Worm (Caenorhabditis elegans) whole organism, young adult: ENCODE results near the gene T14G10.8.

Experiments used
- B0336.3 ChIP-seq: fragments of 200-800 bp; sonication (Bioruptor generic); IDR thresholded peaks from 2 replicates; pipeline ENCODE4 v1.3.6; 2022; ENCODE audit warnings: missing genetic modification characterization, missing compliant biosample characterization
- C06A6.2 ChIP-seq: fragments of 200-800 bp; sonication (Bioruptor generic); conservative IDR thresholded peaks from 2 replicates; pipeline ENCODE4 v1.3.6; 2022; ENCODE audit warnings: missing genetic modification characterization, missing compliant biosample characterization
- F22D6.2 ChIP-seq: sonication (generic microtip); optimal IDR thresholded peaks from 2 replicates; lab custom pipeline; 2016; ENCODE audit warnings: mild to moderate bottlenecking, missing genetic modification characterization, missing compliant biosample characterization
- F23B12.7 ChIP-seq: sonication (generic microtip); optimal IDR thresholded peaks from 2 replicates; lab custom pipeline; 2017; ENCODE audit warnings: missing genetic modification characterization, mild to moderate bottlenecking, missing compliant biosample characterization, antibody characterized with exemption, moderate library complexity; ENCODE audit not compliant: insufficient read depth
- F37B4.10 ChIP-seq: fragments of 200-800 bp; sonication (Bioruptor generic); IDR thresholded peaks from 2 replicates; pipeline ENCODE4 v1.3.6; 2022; ENCODE audit warnings: missing genetic modification characterization, missing compliant biosample characterization
- F39B2.1 ChIP-seq: fragments of 200-800 bp; sonication (Bioruptor generic); IDR thresholded peaks from 2 replicates; pipeline ENCODE4 v1.3.6; 2022; ENCODE audit warnings: missing genetic modification reagents, missing genetic modification characterization, missing compliant biosample characterization
- F49E8.2 ChIP-seq: sonication (generic microtip); optimal IDR thresholded peaks from 3 replicates; lab custom pipeline; 2017; ENCODE audit warnings: missing genetic modification characterization, mild to moderate bottlenecking, missing compliant biosample characterization, antibody characterized with exemption, moderate library complexity; ENCODE audit not compliant: insufficient read depth
- K11D2.4 ChIP-seq: fragments of 200-800 bp; sonication (Bioruptor generic); IDR thresholded peaks from 2 replicates; pipeline ENCODE4 v1.3.6; 2022; ENCODE audit warnings: missing genetic modification reagents, missing genetic modification characterization, missing compliant biosample characterization
- Y56A3A.18 ChIP-seq: fragments of 200-800 bp; sonication (Bioruptor generic); IDR thresholded peaks from 2 replicates; pipeline ENCODE4 v1.3.6; 2022; ENCODE audit warnings: missing genetic modification reagents, missing genetic modification characterization, missing compliant biosample characterization
- Y95B8A.8 ChIP-seq: fragments of 200-800 bp; sonication (Bioruptor generic); IDR thresholded peaks from 2 replicates; pipeline ENCODE4 v1.3.6; 2022; ENCODE audit warnings: missing genetic modification reagents, missing genetic modification characterization, missing compliant biosample characterization
- ZK185.1 ChIP-seq: sonication (generic microtip); optimal IDR thresholded peaks from 2 replicates; lab custom pipeline; 2016; ENCODE audit warnings: mild to moderate bottlenecking, missing genetic modification characterization, missing compliant biosample characterization; ENCODE audit not compliant: poor library complexity, severe bottlenecking
- athp-1 ChIP-seq: sonication (generic microtip); optimal IDR thresholded peaks from 2 replicates; lab custom pipeline; 2017; ENCODE audit warnings: mild to moderate bottlenecking, missing genetic modification characterization, missing compliant biosample characterization
- attf-3 ChIP-seq: fragments of 200-800 bp; sonication (Bioruptor generic); conservative IDR thresholded peaks from 2 replicates; pipeline ENCODE4 v1.3.6; 2022; ENCODE audit warnings: missing genetic modification reagents, missing genetic modification characterization, missing compliant biosample characterization
- bed-2 ChIP-seq: fragments of 200-800 bp; sonication (Bioruptor generic); IDR thresholded peaks from 2 replicates; pipeline ENCODE4 v1.3.6; 2022; ENCODE audit warnings: missing genetic modification reagents, missing genetic modification characterization, missing compliant biosample characterization
- ccch-3 ChIP-seq: fragments of 200-800 bp; sonication (Bioruptor generic); optimal IDR thresholded peaks from 2 replicates; lab custom pipeline; 2018; ENCODE audit warnings: mild to moderate bottlenecking, missing genetic modification characterization, missing compliant biosample characterization
- ceh-27 ChIP-seq: fragments of 200-800 bp; sonication (Bioruptor generic); optimal IDR thresholded peaks from 2 replicates; lab custom pipeline; 2018; ENCODE audit warnings: mild to moderate bottlenecking, missing genetic modification characterization, moderate library complexity, missing compliant biosample characterization
- die-1 ChIP-seq: sonication (generic microtip); optimal IDR thresholded peaks from 2 replicates; lab custom pipeline; 2016; ENCODE audit warnings: missing genotype, mild to moderate bottlenecking, missing genetic modification characterization, missing compliant biosample characterization
- dpff-1 ChIP-seq: sonication (generic microtip); optimal IDR thresholded peaks from 2 replicates; lab custom pipeline; 2017; ENCODE audit warnings: mild to moderate bottlenecking, missing genetic modification characterization, missing compliant biosample characterization
- fkh-3 ChIP-seq: sonication (generic microtip); optimal IDR thresholded peaks from 2 replicates; lab custom pipeline; 2016; ENCODE audit warnings: mild to moderate bottlenecking, missing genetic modification characterization, missing compliant biosample characterization
- gei-17 ChIP-seq: fragments of 200-800 bp; sonication (Bioruptor generic); optimal IDR thresholded peaks from 2 replicates; lab custom pipeline; 2018; ENCODE audit warnings: mild to moderate bottlenecking, missing genetic modification characterization, missing compliant biosample characterization
- hlh-26 ChIP-seq: fragments of 200-800 bp; sonication (Bioruptor generic); conservative IDR thresholded peaks from 2 replicates; pipeline ENCODE4 v1.3.6; 2022; ENCODE audit warnings: missing genetic modification reagents, missing genetic modification characterization, missing compliant biosample characterization
- hmg-1.2 ChIP-seq: fragments of 200-800 bp; sonication (Bioruptor generic); IDR thresholded peaks from 2 replicates; pipeline ENCODE4 v1.3.6; 2022; ENCODE audit warnings: missing genetic modification reagents, missing genetic modification characterization, missing compliant biosample characterization
- hmg-20 ChIP-seq: fragments of 200-800 bp; sonication (Bioruptor generic); IDR thresholded peaks from 2 replicates; pipeline ENCODE4 v1.3.6; 2022; ENCODE audit warnings: missing genetic modification reagents, missing genetic modification characterization, missing compliant biosample characterization
- let-607 ChIP-seq, 2 experiments: fragments of 200-800 bp in 1 of 2; sonication (Bioruptor generic) in 1 of 2; sonication (generic microtip) in 1 of 2; optimal IDR thresholded peaks; 2 replicates each; lab custom pipeline; 2016 to 2018; ENCODE audit warnings: mild to moderate bottlenecking in 2 of 2, missing compliant biosample characterization in 2 of 2, missing genetic modification characterization in 2 of 2, moderate library complexity in 2 of 2, missing genotype in 1 of 2
- lin-26 ChIP-seq: fragments of 200-800 bp; sonication (Bioruptor generic); IDR thresholded peaks from 2 replicates; pipeline ENCODE4 v1.3.6; 2022; ENCODE audit warnings: missing genetic modification reagents, missing genetic modification characterization, missing compliant biosample characterization
- lin-35 ChIP-seq, 3 experiments: fragments of 150-350 bp in 2 of 3; sonication (generic microtip) in 1 of 3; optimal IDR thresholded peaks; 2 replicates each; lab custom pipeline; 2014 to 2018; ENCODE audit warnings: missing biosample characterization in 3 of 3, missing genetic modification characterization in 3 of 3, missing genetic modification reagents in 3 of 3
- lin-40 ChIP-seq: sonication (generic microtip); optimal IDR thresholded peaks from 2 replicates; lab custom pipeline; 2016; ENCODE audit warnings: missing genetic modification characterization, mild to moderate bottlenecking, missing compliant biosample characterization, missing genotype, missing genetic modification reagents
- madf-10 ChIP-seq: sonication (generic microtip); optimal IDR thresholded peaks from 2 replicates; lab custom pipeline; 2016; ENCODE audit warnings: mild to moderate bottlenecking, missing genetic modification characterization, missing compliant biosample characterization
- madf-3 ChIP-seq: fragments of 200-800 bp; sonication (Bioruptor generic); IDR thresholded peaks from 2 replicates; pipeline ENCODE4 v1.3.6; 2022; ENCODE audit warnings: missing genetic modification reagents, missing genetic modification characterization, missing compliant biosample characterization
- madf-8 ChIP-seq: fragments of 200-800 bp; sonication (Bioruptor generic); conservative IDR thresholded peaks from 2 replicates; pipeline ENCODE4 v1.3.6; 2022; ENCODE audit warnings: missing genetic modification reagents, missing genetic modification characterization, missing compliant biosample characterization
- mcd-1 ChIP-seq: fragments of 200-800 bp; sonication (Bioruptor generic); IDR thresholded peaks from 2 replicates; pipeline ENCODE4 v1.3.6; 2022; ENCODE audit warnings: missing genetic modification reagents, missing genetic modification characterization, missing compliant biosample characterization
- nfya-1 ChIP-seq: sonication (generic microtip); optimal IDR thresholded peaks from 2 replicates; lab custom pipeline; 2017; ENCODE audit warnings: antibody characterized with exemption, missing compliant biosample characterization, missing genetic modification characterization, borderline replicate concordance; ENCODE audit not compliant: insufficient read depth
- nfyb-1 ChIP-seq: fragments of 200-800 bp; sonication (Bioruptor generic); IDR thresholded peaks from 2 replicates; pipeline ENCODE4 v1.3.6; 2022; ENCODE audit warnings: missing genetic modification reagents, missing genetic modification characterization, missing compliant biosample characterization
- nhr-27 ChIP-seq: fragments of 200-800 bp; sonication (Bioruptor generic); optimal IDR thresholded peaks from 2 replicates; lab custom pipeline; 2018; ENCODE audit warnings: mild to moderate bottlenecking, missing genetic modification characterization, moderate library complexity, missing compliant biosample characterization
- nhr-80 ChIP-seq: sonication (generic microtip); optimal IDR thresholded peaks from 2 replicates; lab custom pipeline; 2016; ENCODE audit warnings: missing genetic modification characterization, missing compliant biosample characterization
- nhr-90 ChIP-seq: sonication (generic microtip); optimal IDR thresholded peaks from 2 replicates; lab custom pipeline; 2016; ENCODE audit warnings: missing genotype, mild to moderate bottlenecking, missing genetic modification characterization, missing compliant biosample characterization
- rcor-1 ChIP-seq: fragments of 200-800 bp; sonication (Bioruptor generic); IDR thresholded peaks from 2 replicates; pipeline ENCODE4 v1.3.6; 2022; ENCODE audit warnings: missing genetic modification reagents, missing genetic modification characterization, missing compliant biosample characterization
- repo-1 ChIP-seq: sonication (generic microtip); optimal IDR thresholded peaks from 2 replicates; lab custom pipeline; 2017; ENCODE audit warnings: mild to moderate bottlenecking, missing genetic modification characterization, missing compliant biosample characterization
- snpc-1.1 ChIP-seq: sonication (generic microtip); optimal IDR thresholded peaks from 2 replicates; lab custom pipeline; 2017; ENCODE audit warnings: missing genetic modification characterization, mild to moderate bottlenecking, missing compliant biosample characterization, antibody characterized with exemption, moderate library complexity, missing genotype, missing genetic modification reagents; ENCODE audit not compliant: insufficient read depth
- snpc-3.4 ChIP-seq: sonication (generic microtip); optimal IDR thresholded peaks from 2 replicates; lab custom pipeline; 2017; ENCODE audit warnings: missing genetic modification characterization, mild to moderate bottlenecking, missing compliant biosample characterization, antibody characterized with exemption, moderate library complexity, missing genotype, missing genetic modification reagents
- snpc-4 ChIP-seq, 5 experiments: fragments of 150-350 bp in 1 of 5; sonication (generic microtip) in 4 of 5; optimal IDR thresholded peaks; 2 replicates each; lab custom pipeline; 2014 to 2018; ENCODE audit warnings: missing genetic modification characterization in 5 of 5, missing biosample characterization in 3 of 5, antibody characterized with exemption in 2 of 5, mild to moderate bottlenecking in 2 of 5, missing compliant biosample characterization in 2 of 5, missing genotype in 2 of 5, moderate library complexity in 2 of 5, missing genetic modification reagents in 1 of 5
- sptf-2 ChIP-seq: fragments of 200-800 bp; sonication (Bioruptor generic); optimal IDR thresholded peaks from 2 replicates; lab custom pipeline; 2018; ENCODE audit warnings: mild to moderate bottlenecking, missing genetic modification characterization, missing compliant biosample characterization
- tbp1 ChIP-seq: fragments of 200-800 bp; sonication (Bioruptor generic); optimal IDR thresholded peaks from 2 replicates; lab custom pipeline; 2018; ENCODE audit warnings: mild to moderate bottlenecking, missing genetic modification characterization, missing compliant biosample characterization
- tbx-9 ChIP-seq: sonication (generic microtip); optimal IDR thresholded peaks from 2 replicates; lab custom pipeline; 2016; ENCODE audit warnings: borderline replicate concordance, missing genetic modification characterization, inconsistent platforms, missing compliant biosample characterization
- tlf-1 ChIP-seq: fragments of 200-800 bp; sonication (Bioruptor generic); optimal IDR thresholded peaks from 2 replicates; lab custom pipeline; 2018; ENCODE audit warnings: mild to moderate bottlenecking, missing genetic modification characterization, missing compliant biosample characterization
- unc-130 ChIP-seq: sonication (generic microtip); optimal IDR thresholded peaks from 2 replicates; lab custom pipeline; 2016; ENCODE audit warnings: missing genetic modification reagents, missing genetic modification characterization, missing compliant biosample characterization
- zim-3 ChIP-seq: sonication (generic microtip); optimal IDR thresholded peaks from 2 replicates; lab custom pipeline; 2017; ENCODE audit warnings: mild to moderate bottlenecking, missing genetic modification characterization, moderate library complexity, missing compliant biosample characterization

The T14G10.8 gene

DNA sequence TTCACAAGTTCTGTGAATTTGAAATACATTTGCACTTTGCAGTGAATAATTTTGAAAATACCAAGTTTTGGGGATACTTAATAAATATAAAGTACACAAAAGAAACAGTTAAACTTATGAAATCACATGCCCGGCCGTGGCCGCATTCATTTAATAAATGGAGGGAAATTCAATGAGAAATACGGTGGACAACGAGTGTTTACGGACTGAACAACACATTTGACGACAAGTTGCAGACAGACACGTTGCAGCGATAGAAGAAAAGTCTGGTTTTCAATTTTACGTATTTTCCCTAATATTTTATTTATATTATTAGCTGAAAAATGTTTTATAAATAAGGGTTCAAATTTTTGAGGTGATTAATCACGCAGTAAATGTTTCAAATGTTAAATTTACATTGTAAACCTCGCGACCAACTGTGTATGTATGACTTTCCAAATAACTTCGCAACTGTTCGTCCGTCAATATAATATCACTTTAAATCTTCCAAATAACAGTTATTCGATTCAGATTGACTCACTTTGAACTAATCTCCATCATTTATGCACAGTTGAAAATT, 4.7 kb upstream of the T14G10.8 start, which contains the start of gene copg-1 (continued):
- TF ChIP-seq nfyb-1 (GFP tag; lab: Robert Waterston, UW) (no peak), nhr-80 (tag; lab: Kevin White, UChicago) (peak; percentile 2), mcd-1 (GFP tag; lab: Robert Waterston, UW) (no peak), nfya-1 (no peak), lin-26 (GFP tag; lab: Robert Waterston, UW) (no peak), B0336.3 (GFP tag; lab: Robert Waterston, UW) (no peak), Y56A3A.18 (GFP tag; lab: Robert Waterston, UW) (no peak), let-607 (tag; optimal IDR thresholded peaks at IDR 0.05; lab: Kevin White, UChicago) (peak; percentile 67 to 87), dpff-1 (tag; lab: Kevin White, UChicago) (no peak), lin-40 (tag; lab: Kevin White, UChicago) (peak; percentile 2), lin-35 (GFP tag; optimal IDR thresholded peaks at IDR 0.05; lab: Kevin White, UChicago) (peak in 1 of 3 experiments; percentile 16), nhr-90 (tag; lab: Kevin White, UChicago) (no peak), gei-17 (GFP tag; lab: Kevin White, UChicago) (no peak), snpc-3.4 (tag; lab: Kevin White, UChicago) (no peak), fkh-3 (tag; lab: Kevin White, UChicago) (no peak), bed-2 (GFP tag; lab: Robert Waterston, UW) (no peak), F22D6.2 (tag; lab: Kevin White, UChicago) (no peak), ccch-3 (GFP tag; lab: Kevin White, UChicago) (no peak), hmg-20 (GFP tag; lab: Robert Waterston, UW) (no peak), tbx-9 (tag; lab: Kevin White, UChicago) (no peak), athp-1 (tag; lab: Kevin White, UChicago) (no peak), C06A6.2 (GFP tag; lab: Robert Waterston, UW) (no peak), die-1 (tag; lab: Kevin White, UChicago) (no peak), ZK185.1 (no peak), nhr-27 (no peak), rcor-1 (GFP tag; lab: Robert Waterston, UW) (no peak), Y95B8A.8 (GFP tag; lab: Robert Waterston, UW) (no peak), madf-3 (no peak), sptf-2 (GFP tag; lab: Kevin White, UChicago) (no peak), madf-10 (tag; lab: Kevin White, UChicago) (no peak), repo-1 (tag; lab: Kevin White, UChicago) (no peak), madf-8 (0 out of 2 replicates have a peak, but pooled peaks have one; percentile 6), unc-130 (no peak), F49E8.2 (tag; lab: Kevin White, UChicago) (no peak), tlf-1 (GFP tag; lab: Kevin White, UChicago) (no peak), hmg-1.2 (GFP tag; lab: Robert Waterston, UW) (no peak), ceh-27 (GFP tag; lab: Kevin White, UChicago) (no peak), zim-3 (tag; lab: Kevin White, UChicago) (no peak), attf-3 (no peak), hlh-26 (GFP tag; lab: Robert Waterston, UW) (no peak), F39B2.1 (GFP tag; lab: Robert Waterston, UW) (no peak), F23B12.7 (tag; lab: Kevin White, UChicago) (peak; percentile 25), snpc-4 (GFP tag; optimal IDR thresholded peaks at IDR 0.05; lab: Kevin White, UChicago) (peak; percentile 4), snpc-4 (tag; optimal IDR thresholded peaks at IDR 0.05; lab: Kevin White, UChicago) (peak in 2 of 4 experiments; percentile 0 to 12), tbp1 (GFP tag; lab: Kevin White, UChicago) (peak; percentile 14), F37B4.10 (GFP tag; lab: Robert Waterston, UW) (no peak), snpc-1.1 (tag; lab: Kevin White, UChicago) (no peak), K11D2.4 (GFP tag; lab: Robert Waterston, UW) (no peak)
